Worm (Caenorhabditis elegans) whole organism, L3 larva: Measurements from ENCODE around the gene rrp-1.

Experiments
- R02D3.7 ChIP-seq: fragments of 150-350 bp; optimal IDR thresholded peaks from 2 replicates; lab custom pipeline; 2014; ENCODE audit warnings: missing biosample characterization, missing genetic modification characterization
- aly-2 ChIP-seq: fragments of 150-350 bp; optimal IDR thresholded peaks from 2 replicates; lab custom pipeline; 2014; ENCODE audit warnings: missing biosample characterization, missing genetic modification characterization
- ama-1 ChIP-seq: fragments of 150-350 bp; optimal IDR thresholded peaks from 2 replicates; lab custom pipeline; 2018
- ceh-16 ChIP-seq: sonication (generic microtip); optimal IDR thresholded peaks from 2 replicates; lab custom pipeline; 2017; ENCODE audit warnings: missing biosample characterization, missing genetic modification characterization
- ceh-28 ChIP-seq: fragments of 150-350 bp; optimal IDR thresholded peaks from 2 replicates; lab custom pipeline; 2014; ENCODE audit warnings: missing biosample characterization, missing genetic modification reagents, missing genetic modification characterization
- ceh-82 ChIP-seq: fragments of 150-350 bp; optimal IDR thresholded peaks from 2 replicates; lab custom pipeline; 2014; ENCODE audit warnings: missing biosample characterization, missing genetic modification characterization
- egl-27 ChIP-seq: sonication (generic microtip); optimal IDR thresholded peaks from 4 replicates; lab custom pipeline; 2017; ENCODE audit warnings: missing biosample characterization, missing genetic modification reagents, missing genetic modification characterization
- elt-1 ChIP-seq: fragments of 150-350 bp; optimal IDR thresholded peaks from 2 replicates; lab custom pipeline; 2014; ENCODE audit warnings: missing biosample characterization, missing genetic modification characterization
- elt-2 ChIP-seq: sonication (generic microtip); optimal IDR thresholded peaks from 2 replicates; lab custom pipeline; 2016; ENCODE audit warnings: missing genetic modification reagents, mild to moderate bottlenecking, missing genetic modification characterization, missing compliant biosample characterization
- elt-3 ChIP-seq, 3 experiments: fragments of 150-350 bp in 1 of 3; sonication (generic microtip) in 2 of 3; optimal IDR thresholded peaks; 2 replicates in 2 of 3; 4 replicates in 1 of 3; lab custom pipeline; 2014 to 2017; ENCODE audit warnings: missing biosample characterization in 3 of 3, missing genetic modification characterization in 3 of 3
- eor-1 ChIP-seq, 2 experiments: fragments of 150-350 bp; optimal IDR thresholded peaks; 2 replicates each; lab custom pipeline; 2014 to 2018; ENCODE audit warnings: missing biosample characterization in 2 of 2, missing genetic modification characterization in 2 of 2
- fkh-10 ChIP-seq: sonication (generic microtip); optimal IDR thresholded peaks from 2 replicates; lab custom pipeline; 2017; ENCODE audit warnings: missing biosample characterization, missing genetic modification reagents, missing genetic modification characterization
- fos-1 ChIP-seq: fragments of 150-350 bp; optimal IDR thresholded peaks from 2 replicates; lab custom pipeline; 2014; ENCODE audit warnings: missing biosample characterization, missing genetic modification characterization
- hmg-11 ChIP-seq: sonication (generic microtip); optimal IDR thresholded peaks from 2 replicates; lab custom pipeline; 2016; ENCODE audit warnings: missing genetic modification characterization, missing compliant biosample characterization
- lin-15B ChIP-seq: fragments of 150-350 bp; optimal IDR thresholded peaks from 2 replicates; lab custom pipeline; 2014; ENCODE audit warnings: missing biosample characterization, missing genetic modification characterization
- lin-39 ChIP-seq: fragments of 150-350 bp; optimal IDR thresholded peaks from 2 replicates; lab custom pipeline; 2018; ENCODE audit warnings: missing biosample characterization, missing genetic modification reagents, missing genetic modification characterization
- lsy-12 ChIP-seq: sonication (generic microtip); optimal IDR thresholded peaks from 2 replicates; lab custom pipeline; 2016; ENCODE audit warnings: mild to moderate bottlenecking, missing genetic modification characterization, missing compliant biosample characterization
- mdl-1 ChIP-seq: fragments of 150-350 bp; optimal IDR thresholded peaks from 2 replicates; lab custom pipeline; 2014; ENCODE audit warnings: missing biosample characterization, missing genetic modification characterization
- mml-1 ChIP-seq: fragments of 150-350 bp; sonication (generic microtip); optimal IDR thresholded peaks from 3 replicates; lab custom pipeline; 2014; ENCODE audit warnings: missing biosample characterization, missing genetic modification characterization
- nfya-1 ChIP-seq: sonication (generic microtip); optimal IDR thresholded peaks from 2 replicates; lab custom pipeline; 2017; ENCODE audit warnings: missing genetic modification characterization, mild to moderate bottlenecking, missing compliant biosample characterization, antibody characterized with exemption, moderate library complexity; ENCODE audit not compliant: insufficient read depth
- nhr-11 ChIP-seq: fragments of 150-350 bp; optimal IDR thresholded peaks from 2 replicates; lab custom pipeline; 2014; ENCODE audit warnings: missing biosample characterization, missing genetic modification characterization
- nhr-23 ChIP-seq: fragments of 150-350 bp; optimal IDR thresholded peaks from 2 replicates; lab custom pipeline; 2014; ENCODE audit warnings: missing biosample characterization, missing genetic modification reagents, missing genetic modification characterization
- nhr-237 ChIP-seq: fragments of 150-350 bp; optimal IDR thresholded peaks from 2 replicates; lab custom pipeline; 2014; ENCODE audit warnings: missing biosample characterization, missing genetic modification characterization
- nhr-25 ChIP-seq: sonication (generic microtip); optimal IDR thresholded peaks from 2 replicates; lab custom pipeline; 2017; ENCODE audit warnings: missing biosample characterization, missing genetic modification characterization
- nhr-28 ChIP-seq: fragments of 150-350 bp; optimal IDR thresholded peaks from 2 replicates; lab custom pipeline; 2014; ENCODE audit warnings: missing biosample characterization, missing genetic modification characterization
- nhr-43 ChIP-seq: sonication (generic microtip); optimal IDR thresholded peaks from 2 replicates; lab custom pipeline; 2016; ENCODE audit warnings: mild to moderate bottlenecking, missing genetic modification characterization, missing compliant biosample characterization; ENCODE audit not compliant: poor library complexity, severe bottlenecking
- nhr-76 ChIP-seq: fragments of 150-350 bp; sonication (generic microtip); optimal IDR thresholded peaks from 5 replicates; lab custom pipeline; 2014; ENCODE audit warnings: missing biosample characterization, missing genetic modification characterization
- nhr-77 ChIP-seq: fragments of 150-350 bp; optimal IDR thresholded peaks from 2 replicates; lab custom pipeline; 2014; ENCODE audit warnings: missing biosample characterization, missing genetic modification characterization
- pha-4 ChIP-seq: fragments of 150-350 bp; optimal IDR thresholded peaks from 2 replicates; lab custom pipeline; 2014; ENCODE audit warnings: missing biosample characterization, missing genetic modification reagents, missing genetic modification characterization
- sea-2 ChIP-seq: fragments of 150-350 bp; sonication (generic microtip); optimal IDR thresholded peaks from 4 replicates; lab custom pipeline; 2014; ENCODE audit warnings: missing biosample characterization, missing genetic modification reagents, missing genetic modification characterization
- skn-1 ChIP-seq: fragments of 150-350 bp; optimal IDR thresholded peaks from 2 replicates; lab custom pipeline; 2014; ENCODE audit warnings: missing biosample characterization, missing genetic modification characterization
- snpc-4 ChIP-seq: fragments of 150-350 bp; optimal IDR thresholded peaks from 2 replicates; lab custom pipeline; 2014; ENCODE audit warnings: missing biosample characterization, missing genetic modification characterization
- tbx-2 ChIP-seq: sonication (generic microtip); optimal IDR thresholded peaks from 2 replicates; lab custom pipeline; 2016; ENCODE audit warnings: mild to moderate bottlenecking, missing genetic modification characterization, missing compliant biosample characterization
- unc-39 ChIP-seq: sonication (generic microtip); optimal IDR thresholded peaks from 4 replicates; lab custom pipeline; 2017; ENCODE audit warnings: missing biosample characterization, missing genetic modification characterization
- unc-62 ChIP-seq: fragments of 150-350 bp; sonication (generic microtip); optimal IDR thresholded peaks from 4 replicates; lab custom pipeline; 2014; ENCODE audit warnings: missing biosample characterization, missing genetic modification reagents, missing genetic modification characterization
- zag-1 ChIP-seq: fragments of 150-350 bp; optimal IDR thresholded peaks from 2 replicates; lab custom pipeline; 2014; ENCODE audit warnings: missing biosample characterization, missing genetic modification characterization
- ztf-11 ChIP-seq: fragments of 150-350 bp; optimal IDR thresholded peaks from 2 replicates; lab custom pipeline; 2014; ENCODE audit warnings: missing biosample characterization, missing genetic modification characterization
- ztf-4 ChIP-seq: fragments of 150-350 bp; optimal IDR thresholded peaks from 2 replicates; lab custom pipeline; 2014; ENCODE audit warnings: missing biosample characterization, missing genetic modification characterization

The rrp-1 gene

DNA sequence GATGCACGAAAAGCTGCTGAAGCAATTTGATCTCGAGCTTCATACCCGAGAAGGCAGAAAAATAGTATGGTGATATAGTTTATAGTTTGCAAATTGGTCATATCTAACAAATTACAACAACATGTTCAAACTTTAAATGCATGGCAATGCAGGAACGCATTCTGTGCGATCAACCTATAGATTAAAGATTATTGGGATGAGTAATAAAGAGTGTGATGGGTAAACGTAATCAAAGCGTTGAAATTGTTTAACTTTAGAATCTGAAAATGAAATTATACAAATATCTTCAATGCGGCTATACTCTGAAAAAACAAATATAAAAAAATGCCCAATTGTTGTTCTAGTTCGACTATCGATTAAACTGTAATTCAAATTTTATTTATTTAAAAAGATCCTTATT is 5.8 kb downstream of the rrp-1 start, which contains the start of gene C47E12.14:
Gene C47E12.14 (minus strand): TSS at position 101 of the 400 bp plus-strand sequence.
- TF ChIP-seq unc-39 (tag; lab: Kevin White, UChicago) (no peak), nhr-11 (no peak), nhr-23 (tag; lab: Kevin White, UChicago) (no peak), lin-39 (tag; lab: Kevin White, UChicago) (no peak), ceh-28 (no peak), pha-4 (tag; lab: Kevin White, UChicago) (no peak)
- TF ChIP-seq, all 47 proteins: peak for 0

- TF ChIP-seq fos-1 (tag; lab: Kevin White, UChicago) (no peak), nhr-11 (no peak), egl-27 (tag; lab: Kevin White, UChicago) (no peak), eor-1 (tag; optimal IDR thresholded peaks at IDR 0.05; lab: Kevin White, UChicago) (no peak)
Measured at ce11 chrIV:9974392-9974791, 7.7 kb downstream of the rrp-1 start, which contains the start of gene C47E12.9. C47E12.9 (plus strand) TSS chrIV:9974692.

DNA sequence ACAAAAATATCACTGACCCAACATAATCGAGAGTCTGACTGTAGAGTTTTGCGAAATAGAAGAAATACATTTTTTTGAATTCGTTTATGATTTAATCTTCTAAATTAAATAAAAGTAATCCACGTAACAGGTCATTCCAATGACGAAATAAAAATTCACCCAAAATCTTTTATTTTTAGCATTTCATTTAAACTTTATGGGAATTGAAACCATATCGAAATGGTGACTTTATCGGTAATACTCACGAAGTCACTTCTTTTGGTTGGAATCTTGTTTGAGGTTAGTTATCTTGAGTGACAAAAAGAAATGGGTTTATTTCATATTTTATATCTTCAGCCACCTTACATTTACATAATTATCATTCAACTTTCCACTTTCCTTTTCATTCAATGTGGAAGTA is 9.4 kb downstream of the rrp-1 start, which contains the start of the genes C47E12.12 and C47E12.10:
Gene C47E12.12 (minus strand): TSS at position 101 of the 400 bp plus-strand sequence.
Gene C47E12.10 (plus strand): TSS at position 172 of the 400 bp plus-strand sequence.
- TF ChIP-seq elt-2 (no peak), nfya-1 (no peak), nhr-76 (tag; lab: Kevin White, UChicago) (no peak), ceh-16 (tag; lab: Kevin White, UChicago) (no peak), fos-1 (tag; lab: Kevin White, UChicago) (no peak), ztf-4 (no peak), elt-1 (tag; lab: Kevin White, UChicago) (no peak)

ce11 chrIV:9969081-9969480 is 13.0 kb downstream of the rrp-1 start, which contains the start of the genes kin-5 and C47E12.11:
kin-5 (minus strand) TSS chrIV:9969181.
C47E12.11 (plus strand) TSS chrIV:9969400.
- TF ChIP-seq fos-1 (tag; lab: Kevin White, UChicago) = no peak
- TF ChIP-seq nhr-25 (tag; lab: Kevin White, UChicago) = no peak
- TF ChIP-seq unc-62 (GFP tag; lab: Kevin White, UChicago) = no peak
- TF ChIP-seq tbx-2 (tag; lab: Kevin White, UChicago) = no peak
- no peak for TF ChIP-seq nhr-43 (tag; lab: Kevin White, UChicago)
- no peak for TF ChIP-seq elt-3 (tag; optimal IDR thresholded peaks at IDR 0.05; lab: Kevin White, UChicago)
- no peak for TF ChIP-seq nhr-23 (tag; lab: Kevin White, UChicago)
- no peak for TF ChIP-seq zag-1
- no peak for TF ChIP-seq aly-2 (tag; lab: Kevin White, UChicago)
- no peak for TF ChIP-seq ztf-11
- no peak for TF ChIP-seq snpc-4 (tag; lab: Kevin White, UChicago)
- no peak for TF ChIP-seq skn-1
- no peak for TF ChIP-seq pha-4 (tag; lab: Kevin White, UChicago)
- TF ChIP-seq nhr-77 = no peak
- no peak for TF ChIP-seq R02D3.7
- TF ChIP-seq lin-15B (tag; lab: Kevin White, UChicago) = no peak
- TF ChIP-seq ceh-16 (tag; lab: Kevin White, UChicago) = no peak
- TF ChIP-seq unc-39 (tag; lab: Kevin White, UChicago) = no peak
- TF ChIP-seq, all 47 proteins: peak for 0

- TF ChIP-seq mml-1 (tag; lab: Kevin White, UChicago) (no peak), nhr-23 (tag; lab: Kevin White, UChicago) (no peak), pha-4 (tag; lab: Kevin White, UChicago) (no peak), nhr-43 (tag; lab: Kevin White, UChicago) (no peak)
Measured at ce11 chrIV:9963945-9964344, 18.1 kb downstream of the rrp-1 start, which contains the start of gene T13H10.2. T13H10.2 (plus strand) TSS chrIV:9964245.

DNA sequence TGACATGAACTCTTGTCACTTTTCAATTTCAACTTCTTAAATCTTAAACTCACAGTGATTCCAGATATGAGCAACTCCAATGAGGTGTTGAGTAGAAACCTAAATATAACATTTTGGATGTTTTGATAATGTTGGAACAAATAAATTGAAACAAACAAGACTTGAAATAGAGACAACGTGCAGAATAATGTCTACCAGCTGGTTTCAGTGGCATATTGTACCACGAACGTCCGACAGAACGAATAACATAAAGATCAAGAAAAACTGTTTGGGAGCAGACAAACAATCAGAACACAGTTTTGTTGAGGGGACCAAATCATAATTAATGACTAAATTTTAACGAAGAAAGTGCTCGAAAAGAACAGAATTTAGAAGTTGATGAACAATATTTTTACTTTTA is 28.7 kb downstream of the rrp-1 start, which contains the start of gene gon-1:
Gene gon-1 (minus strand): TSS at position 101 of the 400 bp plus-strand sequence.
- no peak for TF ChIP-seq lsy-12 (tag; lab: Kevin White, UChicago)
- no peak for TF ChIP-seq elt-2
- no peak for TF ChIP-seq nhr-43 (tag; lab: Kevin White, UChicago)
- TF ChIP-seq lin-39 (tag; lab: Kevin White, UChicago) = no peak
- TF ChIP-seq sea-2 (GFP tag; lab: Kevin White, UChicago) = no peak
- TF ChIP-seq ceh-82 (tag; lab: Kevin White, UChicago) = no peak
- TF ChIP-seq nhr-28 = no peak
- no peak for TF ChIP-seq snpc-4 (tag; lab: Kevin White, UChicago)
- no peak for TF ChIP-seq fkh-10 (GFP tag; lab: Kevin White, UChicago)
- no peak for TF ChIP-seq hmg-11
- no peak for TF ChIP-seq nhr-76 (tag; lab: Kevin White, UChicago)
- TF ChIP-seq elt-3 (tag; optimal IDR thresholded peaks at IDR 0.05; lab: Kevin White, UChicago) = no peak
- no peak for TF ChIP-seq nhr-11
- no peak for TF ChIP-seq unc-39 (tag; lab: Kevin White, UChicago)
- no peak for TF ChIP-seq mml-1 (tag; lab: Kevin White, UChicago)
- TF ChIP-seq tbx-2 (tag; lab: Kevin White, UChicago) = no peak
- TF ChIP-seq mdl-1 (tag; lab: Kevin White, UChicago) = no peak
- no peak for TF ChIP-seq ama-1 (lab: Kevin White, UChicago)
- no peak for TF ChIP-seq skn-1
- TF ChIP-seq nhr-237 (tag; lab: Kevin White, UChicago) = no peak
